Worm (Caenorhabditis elegans) whole organism, L2 larva: ENCODE measurements around the gene tpst-2.

Source experiments
- egl-27 ChIP-seq: sonication (generic microtip); optimal IDR thresholded peaks from 3 replicates; lab custom pipeline; 2017; ENCODE audit warnings: missing biosample characterization, missing genetic modification reagents, missing genetic modification characterization
- snpc-4 ChIP-seq: fragments of 150-350 bp; optimal IDR thresholded peaks from 2 replicates; lab custom pipeline; 2014; ENCODE audit warnings: missing biosample characterization, missing genetic modification characterization

DNA sequence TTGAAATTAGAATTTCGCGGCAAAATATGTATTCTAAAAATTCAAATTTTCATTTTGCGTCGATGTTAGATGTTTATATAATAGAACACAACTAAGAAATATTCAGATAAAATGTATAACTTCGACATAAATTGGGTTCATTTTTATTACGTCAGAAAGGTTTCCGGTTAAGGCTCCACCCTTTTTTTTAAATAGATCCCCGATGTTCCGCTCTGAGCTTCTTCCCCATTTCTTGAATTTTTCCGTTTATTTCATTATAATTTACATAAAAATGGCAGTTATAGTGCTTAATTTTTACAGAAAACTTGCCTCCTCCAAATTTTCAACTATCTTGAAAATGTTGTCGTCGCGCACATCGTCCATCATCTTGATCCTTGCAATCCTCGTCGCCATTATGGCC lies 46.2 kb upstream of the tpst-2 start, which contains the start of gene flp-24:
- TF ChIP-seq egl-27 (no peak), snpc-4 (tag; lab: Kevin White, UChicago) (no peak)
